Worm (Caenorhabditis elegans) whole organism, L3 larva: ENCODE measurements around the gene syx-18.

Experiments used
- elt-3 ChIP-seq, 3 experiments: fragments of 150-350 bp in 1 of 3; sonication (generic microtip) in 2 of 3; optimal IDR thresholded peaks; 2 replicates in 2 of 3; 4 replicates in 1 of 3; lab custom pipeline; 2014 to 2017; ENCODE audit warnings: missing biosample characterization in 3 of 3, missing genetic modification characterization in 3 of 3
- fkh-10 ChIP-seq: sonication (generic microtip); optimal IDR thresholded peaks from 2 replicates; lab custom pipeline; 2017; ENCODE audit warnings: missing biosample characterization, missing genetic modification reagents, missing genetic modification characterization
- jun-1 ChIP-seq: fragments of 150-350 bp; optimal IDR thresholded peaks from 2 replicates; lab custom pipeline; 2014; ENCODE audit warnings: missing biosample characterization, missing genetic modification reagents, missing genetic modification characterization
- nhr-11 ChIP-seq: fragments of 150-350 bp; optimal IDR thresholded peaks from 2 replicates; lab custom pipeline; 2014; ENCODE audit warnings: missing biosample characterization, missing genetic modification characterization
- nhr-12 ChIP-seq: fragments of 150-350 bp; optimal IDR thresholded peaks from 2 replicates; lab custom pipeline; 2014; ENCODE audit warnings: missing biosample characterization, missing genetic modification characterization
- nhr-25 ChIP-seq: sonication (generic microtip); optimal IDR thresholded peaks from 2 replicates; lab custom pipeline; 2017; ENCODE audit warnings: missing biosample characterization, missing genetic modification characterization
- pqm-1 ChIP-seq: fragments of 150-350 bp; optimal IDR thresholded peaks from 2 replicates; lab custom pipeline; 2017; ENCODE audit warnings: missing biosample characterization, missing genetic modification characterization, inconsistent platforms
- zag-1 ChIP-seq: fragments of 150-350 bp; optimal IDR thresholded peaks from 2 replicates; lab custom pipeline; 2014; ENCODE audit warnings: missing biosample characterization, missing genetic modification characterization

ce11 chrV:6630769-6631168 is 24.5 kb downstream of the syx-18 start:
- TF ChIP-seq zag-1 (tag; lab: Kevin White, UChicago) (no peak), fkh-10 (peak; percentile 13), nhr-12 (tag; lab: Kevin White, UChicago) (no peak), pqm-1 (tag; lab: Kevin White, UChicago) (no peak), nhr-11 (peak; percentile 70), jun-1 (tag; lab: Kevin White, UChicago) (no peak), elt-3 (tag; optimal IDR thresholded peaks at IDR 0.05; lab: Kevin White, UChicago) (no peak), nhr-25 (tag; lab: Kevin White, UChicago) (no peak)
